Worm (Caenorhabditis elegans) whole organism, late embryonic: ENCODE data around the gene fbxa-220.

Experiments used
- C08G9.2 ChIP-seq: sonication (generic microtip); optimal IDR thresholded peaks from 2 replicates; lab custom pipeline; 2016; ENCODE audit warnings: mild to moderate bottlenecking, missing genetic modification characterization, moderate library complexity, missing compliant biosample characterization
- C38D4.7 ChIP-seq: fragments of 200-800 bp; sonication (Bioruptor generic); optimal IDR thresholded peaks from 2 replicates; lab custom pipeline; 2018; ENCODE audit warnings: mild to moderate bottlenecking, missing genetic modification characterization, moderate library complexity, missing compliant biosample characterization
- T23F11.4 ChIP-seq: fragments of 200-800 bp; sonication (Bioruptor generic); optimal IDR thresholded peaks from 2 replicates; lab custom pipeline; 2018; ENCODE audit warnings: mild to moderate bottlenecking, missing genetic modification characterization, missing compliant biosample characterization
- Y22D7AL.16 ChIP-seq: sonication (generic microtip); optimal IDR thresholded peaks from 2 replicates; lab custom pipeline; 2016; ENCODE audit warnings: missing genetic modification characterization, missing compliant biosample characterization
- ama-1 ChIP-seq: fragments of 150-350 bp; optimal IDR thresholded peaks from 2 replicates; lab custom pipeline; 2014
- ceh-14 ChIP-seq: sonication (generic microtip); optimal IDR thresholded peaks from 2 replicates; lab custom pipeline; 2016; ENCODE audit warnings: missing genotype, missing genetic modification characterization, missing compliant biosample characterization
- ceh-19 ChIP-seq: fragments of 200-800 bp; sonication (Bioruptor generic); optimal IDR thresholded peaks from 2 replicates; lab custom pipeline; 2018; ENCODE audit warnings: mild to moderate bottlenecking, missing genetic modification characterization, missing compliant biosample characterization
- ceh-2 ChIP-seq: sonication (generic microtip); optimal IDR thresholded peaks from 2 replicates; lab custom pipeline; 2016; ENCODE audit warnings: missing genotype, missing genetic modification characterization, missing compliant biosample characterization
- ceh-22 ChIP-seq: sonication (generic microtip); optimal IDR thresholded peaks from 2 replicates; lab custom pipeline; 2017; ENCODE audit warnings: missing biosample characterization, missing genetic modification characterization
- ceh-30 ChIP-seq: fragments of 150-350 bp; optimal IDR thresholded peaks from 2 replicates; lab custom pipeline; 2014; ENCODE audit warnings: missing biosample characterization, missing genetic modification characterization
- ceh-31 ChIP-seq: sonication (generic microtip); optimal IDR thresholded peaks from 2 replicates; lab custom pipeline; 2016; ENCODE audit warnings: missing genetic modification characterization, missing compliant biosample characterization
- ceh-6 ChIP-seq: fragments of 200-800 bp; sonication (Bioruptor generic); optimal IDR thresholded peaks from 2 replicates; lab custom pipeline; 2018; ENCODE audit warnings: mild to moderate bottlenecking, missing genetic modification characterization, missing compliant biosample characterization
- ceh-9 ChIP-seq: sonication (generic microtip); optimal IDR thresholded peaks from 2 replicates; lab custom pipeline; 2016; ENCODE audit warnings: mild to moderate bottlenecking, missing genetic modification characterization, inconsistent platforms, missing compliant biosample characterization
- che-1 ChIP-seq: sonication (generic microtip); optimal IDR thresholded peaks from 2 replicates; lab custom pipeline; 2016; ENCODE audit warnings: mild to moderate bottlenecking, missing genetic modification characterization, missing compliant biosample characterization
- dve-1 ChIP-seq: sonication (generic microtip); optimal IDR thresholded peaks from 2 replicates; lab custom pipeline; 2017; ENCODE audit warnings: antibody characterized with exemption, mild to moderate bottlenecking, missing genetic modification characterization, missing compliant biosample characterization
- elt-2 ChIP-seq: sonication (generic microtip); optimal IDR thresholded peaks from 2 replicates; lab custom pipeline; 2016; ENCODE audit warnings: missing genetic modification reagents, missing genetic modification characterization, missing compliant biosample characterization
- elt-4 ChIP-seq: sonication (generic microtip); optimal IDR thresholded peaks from 2 replicates; lab custom pipeline; 2016; ENCODE audit warnings: missing genetic modification characterization, missing compliant biosample characterization
- eyg-1 ChIP-seq: sonication (generic microtip); optimal IDR thresholded peaks from 2 replicates; lab custom pipeline; 2016; ENCODE audit warnings: missing genotype, missing genetic modification characterization, missing compliant biosample characterization
- fkh-10 ChIP-seq: fragments of 150-350 bp; optimal IDR thresholded peaks from 2 replicates; lab custom pipeline; 2014; ENCODE audit warnings: missing biosample characterization, missing genetic modification reagents, missing genetic modification characterization
- fkh-6 ChIP-seq: sonication (generic microtip); optimal IDR thresholded peaks from 2 replicates; lab custom pipeline; 2016; ENCODE audit warnings: missing genetic modification characterization, missing compliant biosample characterization
- gmeb-2 ChIP-seq: sonication (generic microtip); optimal IDR thresholded peaks from 2 replicates; lab custom pipeline; 2016; ENCODE audit warnings: missing genetic modification characterization, inconsistent platforms, missing compliant biosample characterization
- hlh-30 ChIP-seq: sonication (generic microtip); optimal IDR thresholded peaks from 2 replicates; lab custom pipeline; 2017; ENCODE audit warnings: antibody characterized with exemption, missing genetic modification characterization, missing compliant biosample characterization; ENCODE audit not compliant: insufficient read depth
- hlh-6 ChIP-seq: sonication (generic microtip); optimal IDR thresholded peaks from 2 replicates; lab custom pipeline; 2016; ENCODE audit warnings: missing genotype, missing genetic modification characterization, missing compliant biosample characterization
- lin-11 ChIP-seq: fragments of 200-800 bp; sonication (Bioruptor generic); optimal IDR thresholded peaks from 2 replicates; lab custom pipeline; 2018; ENCODE audit warnings: mild to moderate bottlenecking, missing genetic modification characterization, missing compliant biosample characterization
- madf-2 ChIP-seq: sonication (generic microtip); optimal IDR thresholded peaks from 2 replicates; lab custom pipeline; 2017; ENCODE audit warnings: missing genetic modification characterization, missing compliant biosample characterization
- nfya-1 ChIP-seq: sonication (generic microtip); optimal IDR thresholded peaks from 2 replicates; lab custom pipeline; 2017; ENCODE audit warnings: missing genetic modification characterization, mild to moderate bottlenecking, missing compliant biosample characterization, antibody characterized with exemption, moderate library complexity
- pat-9 ChIP-seq: fragments of 200-800 bp; sonication (Bioruptor generic); optimal IDR thresholded peaks from 2 replicates; lab custom pipeline; 2018; ENCODE audit warnings: mild to moderate bottlenecking, missing genetic modification characterization, moderate library complexity, missing compliant biosample characterization
- ref-2 ChIP-seq: sonication (generic microtip); optimal IDR thresholded peaks from 2 replicates; lab custom pipeline; 2016; ENCODE audit warnings: missing genetic modification characterization, missing compliant biosample characterization
- sox-4 ChIP-seq: sonication (generic microtip); optimal IDR thresholded peaks from 2 replicates; lab custom pipeline; 2017; ENCODE audit warnings: mild to moderate bottlenecking, missing genetic modification characterization, inconsistent platforms, missing compliant biosample characterization
- syd-9 ChIP-seq: sonication (generic microtip); optimal IDR thresholded peaks from 2 replicates; lab custom pipeline; 2016; ENCODE audit warnings: mild to moderate bottlenecking, missing genetic modification characterization, moderate library complexity, missing compliant biosample characterization
- tbx-2 ChIP-seq: sonication (generic microtip); optimal IDR thresholded peaks from 2 replicates; lab custom pipeline; 2016; ENCODE audit warnings: missing genetic modification characterization, missing compliant biosample characterization
- tbx-7 ChIP-seq: sonication (generic microtip); optimal IDR thresholded peaks from 2 replicates; lab custom pipeline; 2016; ENCODE audit warnings: missing genotype, missing genetic modification characterization, missing compliant biosample characterization
- unc-3 ChIP-seq, 2 experiments: fragments of 200-800 bp in 1 of 2; sonication (Bioruptor generic) in 1 of 2; sonication (generic microtip) in 1 of 2; conservative IDR thresholded peaks in 1 of 2; optimal IDR thresholded peaks in 1 of 2; 2 replicates each; pipeline versions ENCODE4 v1.3.6 to Lab custom; 2016 to 2022; ENCODE audit warnings: missing compliant biosample characterization in 2 of 2, missing genetic modification characterization in 2 of 2, missing genetic modification reagents in 1 of 2
- unc-42 ChIP-seq: sonication (generic microtip); optimal IDR thresholded peaks from 2 replicates; lab custom pipeline; 2016; ENCODE audit warnings: missing genotype, missing genetic modification characterization, missing compliant biosample characterization
- unc-55 ChIP-seq: sonication (generic microtip); optimal IDR thresholded peaks from 2 replicates; lab custom pipeline; 2017; ENCODE audit warnings: missing biosample characterization, missing genetic modification reagents, missing genetic modification characterization
- ztf-16 ChIP-seq: sonication (generic microtip); optimal IDR thresholded peaks from 2 replicates; lab custom pipeline; 2017; ENCODE audit warnings: missing genetic modification characterization, missing compliant biosample characterization

Gene fbxa-220

DNA sequence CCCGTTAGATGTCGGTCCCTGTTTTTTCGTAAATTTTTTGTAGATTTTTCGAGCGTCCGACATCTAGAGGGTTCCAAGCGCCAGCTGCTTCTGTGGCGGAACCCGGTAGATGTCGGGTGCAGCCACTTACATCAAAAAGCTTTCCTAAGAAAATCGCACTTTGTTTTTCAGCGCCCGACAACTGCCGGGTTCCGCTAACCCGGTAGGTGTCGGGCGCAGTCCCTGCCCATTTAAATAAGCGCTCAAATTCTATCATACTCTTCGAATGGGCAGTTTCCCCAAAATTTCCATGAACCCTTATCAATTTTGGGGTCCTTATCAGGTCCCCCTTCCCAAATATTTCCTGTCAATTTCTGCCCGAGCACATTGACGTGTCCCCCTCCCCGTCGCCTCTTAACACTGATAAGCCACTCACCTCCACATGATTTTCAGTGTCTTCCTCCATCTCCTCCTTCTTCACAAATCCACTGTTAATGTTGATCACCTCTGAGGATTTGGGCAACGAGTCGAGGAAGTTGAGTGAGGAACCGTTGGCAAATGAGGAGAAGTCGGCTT, 18.5 kb downstream of the fbxa-220 start:
- TF ChIP-seq eyg-1 (tag; lab: Kevin White, UChicago) (no peak), ama-1 (lab: Kevin White, UChicago) (no peak), ceh-2 (tag; lab: Kevin White, UChicago) (no peak), gmeb-2 (tag; lab: Kevin White, UChicago) (no peak), fkh-6 (tag; lab: Kevin White, UChicago) (no peak), lin-11 (tag; lab: Kevin White, UChicago) (no peak), elt-2 (peak; percentile 93), hlh-6 (tag; lab: Kevin White, UChicago) (no peak), fkh-10 (GFP tag; lab: Kevin White, UChicago) (no peak), ceh-9 (tag; lab: Kevin White, UChicago) (no peak), C38D4.7 (GFP tag; lab: Kevin White, UChicago) (no peak), ceh-22 (tag; lab: Kevin White, UChicago) (no peak), ceh-6 (GFP tag; lab: Kevin White, UChicago) (no peak), hlh-30 (tag; lab: Kevin White, UChicago) (no peak), ref-2 (tag; lab: Kevin White, UChicago) (peak; percentile 27), unc-42 (tag; lab: Kevin White, UChicago) (no peak)
- TF ChIP-seq, all 69 proteins: peak for 2

- TF ChIP-seq C08G9.2 (tag; lab: Kevin White, UChicago) (no peak), elt-2 (peak; percentile 6), ref-2 (tag; lab: Kevin White, UChicago) (peak; percentile 52)
Observed at ce11 chrIII:11463726-11464125, 20.3 kb downstream of the fbxa-220 start.

- no peak for TF ChIP-seq fkh-10 (GFP tag; lab: Kevin White, UChicago)
- no peak for TF ChIP-seq Y22D7AL.16 (tag; lab: Kevin White, UChicago)
- TF ChIP-seq tbx-2: no peak
- no peak for TF ChIP-seq ceh-9 (tag; lab: Kevin White, UChicago)
- TF ChIP-seq tbx-7 (tag; lab: Kevin White, UChicago): no peak
- no peak for TF ChIP-seq nfya-1 (tag; lab: Kevin White, UChicago)
- no peak for TF ChIP-seq unc-55 (GFP tag; lab: Kevin White, UChicago)
- TF ChIP-seq syd-9 (tag; lab: Kevin White, UChicago): no peak
- TF ChIP-seq, all 69 proteins: peak for 0
Observed at ce11 chrIII:11462332-11462731, 21.7 kb downstream of the fbxa-220 start.

DNA sequence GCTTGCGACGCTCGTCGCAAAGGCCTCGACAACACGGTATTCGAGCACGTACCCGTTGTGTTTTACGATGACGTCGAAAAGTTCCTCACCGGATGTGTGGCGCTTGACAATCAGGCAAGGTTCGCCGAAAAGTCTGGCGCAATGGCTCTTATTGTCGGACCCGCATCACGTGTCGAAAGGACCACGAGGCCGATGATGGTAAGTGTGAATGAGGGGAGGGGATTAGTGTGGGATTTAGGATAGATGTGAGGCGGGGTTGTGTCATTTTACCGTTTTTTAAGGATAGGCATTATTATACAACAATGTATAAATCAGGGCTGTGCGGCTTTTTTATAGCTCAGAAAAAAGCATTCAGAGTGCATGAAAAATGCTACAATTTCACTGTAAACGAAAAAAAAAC, 24.2 kb downstream of the fbxa-220 start:
- TF ChIP-seq hlh-30 (tag; lab: Kevin White, UChicago) (peak; percentile 58), che-1 (tag; lab: Kevin White, UChicago) (no peak)

DNA sequence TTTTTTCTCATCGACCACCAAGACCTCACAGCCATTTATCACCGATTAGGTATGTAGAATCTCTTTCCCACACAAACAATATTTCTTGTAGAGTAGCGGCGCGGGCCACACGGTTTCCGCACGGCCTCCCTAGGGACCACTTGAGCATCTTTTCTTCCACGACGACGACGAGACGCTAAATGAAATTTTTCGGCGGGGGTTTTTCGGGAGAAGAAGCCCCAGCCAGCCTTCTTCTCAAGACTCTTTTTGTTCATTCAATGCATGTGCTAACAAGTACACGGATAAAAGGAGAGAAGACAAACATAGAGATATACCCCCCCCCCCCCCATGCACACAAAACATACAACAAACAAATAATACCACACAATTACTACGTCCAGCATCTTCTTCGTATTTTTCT, 24.9 kb downstream of the fbxa-220 start:
- TF ChIP-seq unc-3 (GFP tag; conservative IDR thresholded peaks at IDR 0.05; lab: Robert Waterston, UW) (peak; percentile 35), unc-3 (tag; optimal IDR thresholded peaks at IDR 0.05; lab: Kevin White, UChicago) (peak; percentile 35), elt-2 (no peak), madf-2 (tag; lab: Kevin White, UChicago) (no peak), pat-9 (tag; lab: Kevin White, UChicago) (no peak), elt-4 (tag; lab: Kevin White, UChicago) (no peak), ceh-31 (peak; percentile 18), ceh-2 (tag; lab: Kevin White, UChicago) (no peak), dve-1 (tag; lab: Kevin White, UChicago) (no peak), sox-4 (tag; lab: Kevin White, UChicago) (no peak), ceh-14 (tag; lab: Kevin White, UChicago) (peak; percentile 9), ref-2 (tag; lab: Kevin White, UChicago) (no peak), ztf-16 (no peak), unc-42 (tag; lab: Kevin White, UChicago) (peak; percentile 49), ceh-19 (no peak), C38D4.7 (GFP tag; lab: Kevin White, UChicago) (no peak), ceh-30 (tag; lab: Kevin White, UChicago) (no peak), T23F11.4 (GFP tag; lab: Kevin White, UChicago) (no peak), syd-9 (tag; lab: Kevin White, UChicago) (no peak)
